Worm (Caenorhabditis elegans) whole organism, young adult: ENCODE data around the gene idpc-2.

Source experiments
- C06A6.2 ChIP-seq: fragments of 200-800 bp; sonication (Bioruptor generic); conservative IDR thresholded peaks from 2 replicates; pipeline ENCODE4 v1.3.6; 2022; ENCODE audit warnings: missing genetic modification characterization, missing compliant biosample characterization
- Y53G8AR.9 ChIP-seq: fragments of 200-800 bp; sonication (Bioruptor generic); conservative IDR thresholded peaks from 2 replicates; pipeline ENCODE4 v1.3.6; 2022; ENCODE audit warnings: missing genetic modification reagents, missing genetic modification characterization, missing compliant biosample characterization
- attf-3 ChIP-seq: fragments of 200-800 bp; sonication (Bioruptor generic); conservative IDR thresholded peaks from 2 replicates; pipeline ENCODE4 v1.3.6; 2022; ENCODE audit warnings: missing genetic modification reagents, missing genetic modification characterization, missing compliant biosample characterization
- cebp-1 ChIP-seq, 2 experiments: fragments of 200-800 bp in 1 of 2; sonication (Bioruptor generic) in 1 of 2; sonication (generic microtip) in 1 of 2; IDR thresholded peaks in 1 of 2; optimal IDR thresholded peaks in 1 of 2; 2 replicates each; pipeline versions ENCODE4 v1.3.6 to Lab custom; 2017 to 2022; ENCODE audit warnings: missing compliant biosample characterization in 2 of 2, missing genetic modification characterization in 2 of 2, mild to moderate bottlenecking in 1 of 2, missing genetic modification reagents in 1 of 2, moderate library complexity in 1 of 2
- dpl-1 ChIP-seq: fragments of 150-350 bp; optimal IDR thresholded peaks from 2 replicates; lab custom pipeline; 2014; ENCODE audit warnings: missing biosample characterization, missing genetic modification reagents, missing genetic modification characterization
- egl-18 ChIP-seq: fragments of 200-800 bp; sonication (Bioruptor generic); IDR thresholded peaks from 2 replicates; pipeline ENCODE4 v1.3.6; 2022; ENCODE audit warnings: missing genetic modification reagents, missing genetic modification characterization, missing compliant biosample characterization
- lin-26 ChIP-seq: fragments of 200-800 bp; sonication (Bioruptor generic); IDR thresholded peaks from 2 replicates; pipeline ENCODE4 v1.3.6; 2022; ENCODE audit warnings: missing genetic modification reagents, missing genetic modification characterization, missing compliant biosample characterization
- lin-54 ChIP-seq: fragments of 200-800 bp; sonication (Bioruptor generic); optimal IDR thresholded peaks from 2 replicates; lab custom pipeline; 2018; ENCODE audit warnings: mild to moderate bottlenecking, missing genetic modification characterization, missing compliant biosample characterization
- lsl-1 ChIP-seq: fragments of 200-800 bp; sonication (Bioruptor generic); optimal IDR thresholded peaks from 2 replicates; lab custom pipeline; 2018; ENCODE audit warnings: mild to moderate bottlenecking, missing genetic modification characterization, moderate library complexity, missing compliant biosample characterization
- nhr-179 ChIP-seq: sonication (generic microtip); optimal IDR thresholded peaks from 2 replicates; lab custom pipeline; 2016; ENCODE audit warnings: mild to moderate bottlenecking, missing genetic modification characterization, missing compliant biosample characterization
- nhr-90 ChIP-seq: sonication (generic microtip); optimal IDR thresholded peaks from 2 replicates; lab custom pipeline; 2016; ENCODE audit warnings: missing genotype, mild to moderate bottlenecking, missing genetic modification characterization, missing compliant biosample characterization
- snpc-4 ChIP-seq, 5 experiments: fragments of 150-350 bp in 1 of 5; sonication (generic microtip) in 4 of 5; optimal IDR thresholded peaks; 2 replicates each; lab custom pipeline; 2014 to 2018; ENCODE audit warnings: missing genetic modification characterization in 5 of 5, missing biosample characterization in 3 of 5, antibody characterized with exemption in 2 of 5, mild to moderate bottlenecking in 2 of 5, missing compliant biosample characterization in 2 of 5, missing genotype in 2 of 5, moderate library complexity in 2 of 5, missing genetic modification reagents in 1 of 5
- sptf-2 ChIP-seq: fragments of 200-800 bp; sonication (Bioruptor generic); optimal IDR thresholded peaks from 2 replicates; lab custom pipeline; 2018; ENCODE audit warnings: mild to moderate bottlenecking, missing genetic modification characterization, missing compliant biosample characterization
- ztf-18 ChIP-seq: sonication (generic microtip); optimal IDR thresholded peaks from 2 replicates; lab custom pipeline; 2016; ENCODE audit warnings: missing genotype, mild to moderate bottlenecking, missing genetic modification characterization, missing compliant biosample characterization

DNA sequence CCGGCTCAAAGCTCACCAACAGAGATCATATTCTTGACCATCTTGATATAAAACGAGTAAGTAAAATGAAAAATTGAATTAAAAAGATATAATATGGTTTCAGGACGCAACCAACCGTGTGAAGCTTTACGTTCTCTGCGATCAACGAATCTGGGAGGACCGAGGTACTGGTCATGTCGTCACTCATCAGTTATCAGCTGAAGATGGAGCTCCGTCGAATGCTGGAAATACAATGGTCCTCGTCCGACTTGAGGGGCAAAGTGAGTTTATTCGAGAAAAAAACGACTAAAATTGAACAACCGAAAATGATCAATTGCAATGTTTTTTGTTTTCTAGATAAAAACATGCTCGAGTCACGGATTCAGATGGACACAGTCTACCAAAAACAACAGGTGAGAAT lies 12.6 kb downstream of the idpc-2 start:
- no peak for TF ChIP-seq C06A6.2 (GFP tag; lab: Robert Waterston, UW)
- no peak for TF ChIP-seq lin-54 (GFP tag; lab: Kevin White, UChicago)
- no peak for TF ChIP-seq lsl-1 (GFP tag; lab: Kevin White, UChicago)
- TF ChIP-seq lin-26 (GFP tag; lab: Robert Waterston, UW) = no peak
- TF ChIP-seq nhr-90 (tag; lab: Kevin White, UChicago) = no peak
- TF ChIP-seq egl-18 (GFP tag; lab: Robert Waterston, UW) = no peak
- TF ChIP-seq dpl-1 (GFP tag; lab: Kevin White, UChicago) = no peak
- TF ChIP-seq attf-3 (GFP tag; lab: Robert Waterston, UW) = no peak
- TF ChIP-seq Y53G8AR.9 (GFP tag; lab: Robert Waterston, UW) = no peak
- no peak for TF ChIP-seq nhr-179 (tag; lab: Kevin White, UChicago)
- no peak for TF ChIP-seq ztf-18 (tag; lab: Kevin White, UChicago)
- TF ChIP-seq sptf-2 (GFP tag; lab: Kevin White, UChicago) = no peak
- TF ChIP-seq snpc-4 (GFP tag; optimal IDR thresholded peaks at IDR 0.05; lab: Kevin White, UChicago) = no peak
- no peak for TF ChIP-seq snpc-4 (tag; optimal IDR thresholded peaks at IDR 0.05; lab: Kevin White, UChicago)
- no peak for TF ChIP-seq cebp-1 (GFP tag; IDR thresholded peaks at IDR 0.05; lab: Robert Waterston, UW)
- TF ChIP-seq cebp-1 (tag; optimal IDR thresholded peaks at IDR 0.05; lab: Kevin White, UChicago) = no peak
